Worm (Caenorhabditis elegans): ENCODE measurements around the gene fipr-3.

- TF ChIP-seq unc-39 (tag; optimal IDR thresholded peaks at IDR 0.05) (no peak), ztf-1 (GFP tag; conservative IDR thresholded peaks at IDR 0.05) (no peak)
Observed at ce11 chrX:14465593-14465992, 42.4 kb downstream of the fipr-3 start, which contains the start of gene M163.22.
